Fruit fly (Drosophila melanogaster) whole organism, embryonic: ENCODE data around the gene CG11085.

ENCODE experiments used
- Abd-B ChIP-seq: fragments of 200-800 bp; sonication (Bioruptor generic); optimal IDR thresholded peaks from 2 replicates; lab custom pipeline; 2018; ENCODE audit warnings: missing biosample characterization, mild to moderate bottlenecking, missing genetic modification characterization, moderate library complexity
- Adf1 ChIP-seq: fragments of 200-800 bp; sonication (Bioruptor generic); IDR thresholded peaks from 2 replicates; pipeline ENCODE4 v1.3.6; 2022; ENCODE audit warnings: missing biosample characterization, missing genetic modification characterization
- Atf-2 ChIP-seq: fragments of 200-800 bp; sonication (Bioruptor generic); optimal IDR thresholded peaks from 2 replicates; lab custom pipeline; 2016; ENCODE audit warnings: missing biosample characterization, missing genetic modification characterization
- Bdp1 ChIP-seq: fragments of 200-800 bp; sonication (Bioruptor generic); optimal IDR thresholded peaks from 3 replicates; lab custom pipeline; 2016; ENCODE audit warnings: missing biosample characterization, missing genetic modification characterization
- BtbVII ChIP-seq: fragments of 200-800 bp; sonication (Bioruptor generic); optimal IDR thresholded peaks from 3 replicates; lab custom pipeline; 2017; ENCODE audit warnings: missing biosample characterization, mild to moderate bottlenecking, missing genetic modification characterization
- CG10654 ChIP-seq: fragments of 200-800 bp; sonication (Bioruptor generic); optimal IDR thresholded peaks from 2 replicates; lab custom pipeline; 2016; ENCODE audit warnings: missing biosample characterization, missing genetic modification characterization
- CG10979 ChIP-seq: fragments of 200-800 bp; sonication (Bioruptor generic); optimal IDR thresholded peaks from 2 replicates; lab custom pipeline; 2018; ENCODE audit warnings: missing biosample characterization, mild to moderate bottlenecking, missing genetic modification characterization, moderate library complexity
- CG12219 ChIP-seq: fragments of 200-800 bp; sonication (Bioruptor generic); optimal IDR thresholded peaks from 3 replicates; lab custom pipeline; 2018; ENCODE audit warnings: missing biosample characterization, mild to moderate bottlenecking, missing genetic modification characterization
- CG12942 ChIP-seq: fragments of 200-800 bp; sonication (Bioruptor generic); optimal IDR thresholded peaks from 3 replicates; lab custom pipeline; 2016; ENCODE audit warnings: missing biosample characterization, missing genetic modification characterization
- CG13894 ChIP-seq: fragments of 200-800 bp; sonication (Bioruptor generic); optimal IDR thresholded peaks from 3 replicates; lab custom pipeline; 2018; ENCODE audit warnings: missing biosample characterization, mild to moderate bottlenecking, missing genetic modification characterization, moderate library complexity
- CG14441 ChIP-seq: fragments of 200-800 bp; sonication (Bioruptor generic); IDR thresholded peaks from 2 replicates; pipeline ENCODE4 v1.3.6; 2022; ENCODE audit warnings: missing biosample characterization, missing genetic modification characterization
- CG14860 ChIP-seq: fragments of 200-800 bp; sonication (Bioruptor generic); IDR thresholded peaks from 3 replicates; pipeline ENCODE4 v1.3.6; 2022; ENCODE audit warnings: missing biosample characterization, missing genetic modification characterization; ENCODE audit not compliant: partially characterized antibody
- CG14965 ChIP-seq: fragments of 200-800 bp; sonication (Bioruptor generic); optimal IDR thresholded peaks from 2 replicates; lab custom pipeline; 2016; ENCODE audit warnings: missing biosample characterization, missing genetic modification characterization, borderline replicate concordance
- CG1529 ChIP-seq: fragments of 200-800 bp; sonication (Bioruptor generic); optimal IDR thresholded peaks from 3 replicates; lab custom pipeline; 2018; ENCODE audit warnings: missing biosample characterization, missing genetic modification characterization
- CG15479 ChIP-seq: fragments of 200-800 bp; sonication (Bioruptor generic); optimal IDR thresholded peaks from 3 replicates; lab custom pipeline; 2019; ENCODE audit warnings: missing biosample characterization, mild to moderate bottlenecking, missing genetic modification characterization, moderate library complexity
- CG15696 ChIP-seq: fragments of 200-800 bp; sonication (Bioruptor generic); optimal IDR thresholded peaks from 2 replicates; lab custom pipeline; 2019; ENCODE audit warnings: missing biosample characterization, mild to moderate bottlenecking, missing genetic modification characterization, moderate library complexity
- CG17359 ChIP-seq: fragments of 200-800 bp; sonication (Bioruptor generic); optimal IDR thresholded peaks from 3 replicates; lab custom pipeline; 2018; ENCODE audit warnings: missing biosample characterization, mild to moderate bottlenecking, missing genetic modification characterization, moderate library complexity
- CG18599 ChIP-seq: fragments of 200-800 bp; sonication (Bioruptor generic); optimal IDR thresholded peaks from 3 replicates; lab custom pipeline; 2017; ENCODE audit warnings: missing biosample characterization, missing genetic modification characterization, mild to moderate bottlenecking, moderate library complexity, missing genetic modification reagents
- CG32772 ChIP-seq: fragments of 200-800 bp; sonication (Bioruptor generic); IDR thresholded peaks from 2 replicates; pipeline ENCODE4 v1.3.6; 2022; ENCODE audit warnings: missing biosample characterization, missing genetic modification characterization
- CG34376 ChIP-seq: fragments of 200-800 bp; sonication (Bioruptor generic); optimal IDR thresholded peaks from 2 replicates; lab custom pipeline; 2018; ENCODE audit warnings: missing biosample characterization, mild to moderate bottlenecking, missing genetic modification characterization
- CG8388 ChIP-seq: fragments of 200-800 bp; sonication (Bioruptor generic); optimal IDR thresholded peaks from 2 replicates; lab custom pipeline; 2019; ENCODE audit warnings: missing biosample characterization, mild to moderate bottlenecking, missing genetic modification characterization, moderate library complexity
- CG9817 ChIP-seq: fragments of 200-800 bp; sonication (Bioruptor generic); optimal IDR thresholded peaks from 2 replicates; lab custom pipeline; 2018; ENCODE audit warnings: missing biosample characterization, mild to moderate bottlenecking, missing genetic modification characterization, moderate library complexity
- CTCF ChIP-seq: fragments of 200-800 bp; sonication (Bioruptor generic); optimal IDR thresholded peaks from 2 replicates; lab custom pipeline; 2017; ENCODE audit warnings: missing biosample characterization, mild to moderate bottlenecking, missing genetic modification characterization, moderate library complexity
- Dad ChIP-seq: fragments of 200-800 bp; sonication (Bioruptor generic); optimal IDR thresholded peaks from 3 replicates; lab custom pipeline; 2016; ENCODE audit warnings: missing biosample characterization, missing genetic modification characterization
- HLH3B ChIP-seq: fragments of 200-800 bp; sonication (Bioruptor generic); IDR thresholded peaks from 2 replicates; pipeline ENCODE4 v1.3.6; 2022; ENCODE audit warnings: missing biosample characterization, missing genetic modification characterization
- HLH54F ChIP-seq: fragments of 200-800 bp; sonication (Bioruptor generic); optimal IDR thresholded peaks from 3 replicates; lab custom pipeline; 2016; ENCODE audit warnings: missing biosample characterization, missing genetic modification characterization
- Hand ChIP-seq: fragments of 200-800 bp; sonication (Bioruptor generic); optimal IDR thresholded peaks from 2 replicates; lab custom pipeline; 2017; ENCODE audit warnings: mild to moderate bottlenecking, missing biosample characterization, missing genetic modification reagents, missing genetic modification characterization
- MESR4 ChIP-seq: fragments of 200-800 bp; sonication (Bioruptor generic); optimal IDR thresholded peaks from 2 replicates; lab custom pipeline; 2018; ENCODE audit warnings: missing biosample characterization, mild to moderate bottlenecking, missing genetic modification characterization, moderate library complexity
- Med ChIP-seq: fragments of 200-800 bp; sonication (Bioruptor generic); peaks from one replicate; lab custom pipeline; 2016; ENCODE audit warnings: missing biosample characterization, missing genetic modification characterization, mild to moderate bottlenecking, inconsistent platforms, moderate library complexity
- Side ChIP-seq: fragments of 200-800 bp; sonication (Bioruptor generic); optimal IDR thresholded peaks from 2 replicates; lab custom pipeline; 2016; ENCODE audit warnings: missing biosample characterization, missing genetic modification characterization
- ara ChIP-seq: fragments of 200-800 bp; sonication (Bioruptor generic); IDR thresholded peaks from 2 replicates; pipeline ENCODE4 v1.3.6; 2022; ENCODE audit warnings: missing biosample characterization, missing genetic modification characterization
- bigmax ChIP-seq: fragments of 200-800 bp; sonication (Bioruptor generic); optimal IDR thresholded peaks from 2 replicates; lab custom pipeline; 2018; ENCODE audit warnings: missing biosample characterization, mild to moderate bottlenecking, missing genetic modification characterization
- cas ChIP-seq: fragments of 200-800 bp; sonication (Bioruptor generic); IDR thresholded peaks from 2 replicates; pipeline ENCODE4 v1.3.6; 2022; ENCODE audit warnings: missing biosample characterization, missing genetic modification characterization
- ci ChIP-seq: fragments of 200-800 bp; sonication (Bioruptor generic); IDR thresholded peaks from 3 replicates; pipeline ENCODE4 v1.3.6; 2022; ENCODE audit warnings: missing biosample characterization, missing genetic modification characterization
- ftz-f1 ChIP-seq: fragments of 200-800 bp; sonication (Bioruptor generic); optimal IDR thresholded peaks from 2 replicates; lab custom pipeline; 2016; ENCODE audit warnings: missing biosample characterization, missing genetic modification characterization
- gt ChIP-seq: fragments of 200-800 bp; sonication (Bioruptor generic); IDR thresholded peaks from 2 replicates; pipeline ENCODE4 v1.3.6; 2022; ENCODE audit warnings: missing biosample characterization, missing genetic modification characterization
- hb ChIP-seq: fragments of 200-800 bp; sonication (Bioruptor generic); IDR thresholded peaks from 3 replicates; pipeline ENCODE4 v1.3.6; 2022; ENCODE audit warnings: missing biosample characterization, missing genetic modification characterization; ENCODE audit not compliant: partially characterized antibody
- kay ChIP-seq: fragments of 200-800 bp; sonication (Bioruptor generic); optimal IDR thresholded peaks from 2 replicates; lab custom pipeline; 2016; ENCODE audit warnings: missing biosample characterization, missing genetic modification characterization
- kni ChIP-seq: fragments of 200-800 bp; sonication (Bioruptor generic); optimal IDR thresholded peaks from 3 replicates; lab custom pipeline; 2017; ENCODE audit warnings: mild to moderate bottlenecking, missing biosample characterization, missing genetic modification reagents, missing genetic modification characterization
- lab ChIP-seq: fragments of 200-800 bp; sonication (Bioruptor generic); optimal IDR thresholded peaks from 3 replicates; lab custom pipeline; 2017; ENCODE audit warnings: missing biosample characterization, missing genetic modification characterization, mild to moderate bottlenecking, moderate library complexity, missing genetic modification reagents
- maf-S ChIP-seq: fragments of 200-800 bp; sonication (Bioruptor generic); optimal IDR thresholded peaks from 2 replicates; lab custom pipeline; 2016; ENCODE audit warnings: missing biosample characterization, missing genetic modification characterization
- nau ChIP-seq: fragments of 200-800 bp; sonication (Bioruptor generic); optimal IDR thresholded peaks from 3 replicates; lab custom pipeline; 2017; ENCODE audit warnings: missing biosample characterization, mild to moderate bottlenecking, missing genetic modification characterization, missing genetic modification reagents
- peb ChIP-seq: fragments of 200-800 bp; sonication (Bioruptor generic); IDR thresholded peaks from 2 replicates; pipeline ENCODE4 v1.3.6; 2022; ENCODE audit warnings: missing biosample characterization, missing genetic modification characterization
- pita ChIP-seq: fragments of 200-800 bp; sonication (Bioruptor generic); optimal IDR thresholded peaks from 2 replicates; lab custom pipeline; 2017; ENCODE audit warnings: missing biosample characterization, mild to moderate bottlenecking, missing genetic modification characterization
- prd ChIP-seq, 3 experiments: fragments of >200 bp in 2 of 3; fragments of 200-800 bp in 1 of 3; sonication (Bioruptor generic) in 1 of 3; optimal IDR thresholded peaks in 2 of 3; IDR thresholded peaks in 1 of 3; 2 replicates in 2 of 3; 3 replicates in 1 of 3; pipeline versions ENCODE4 v1.3.6 to Lab custom; 2017 to 2022; ENCODE audit warnings: missing biosample characterization in 1 of 3, missing genetic modification characterization in 1 of 3
- pum ChIP-seq: fragments of 200-800 bp; sonication (Bioruptor generic); optimal IDR thresholded peaks from 2 replicates; lab custom pipeline; 2016; ENCODE audit warnings: missing biosample characterization, missing genetic modification characterization
- shn ChIP-seq: fragments of 200-800 bp; sonication (Bioruptor generic); optimal IDR thresholded peaks from 3 replicates; lab custom pipeline; 2016; ENCODE audit warnings: missing biosample characterization, missing genetic modification characterization
- slou ChIP-seq: fragments of 200-800 bp; sonication (Bioruptor generic); optimal IDR thresholded peaks from 3 replicates; lab custom pipeline; 2016; ENCODE audit warnings: missing biosample characterization, missing genetic modification characterization
- tna ChIP-seq: fragments of 200-800 bp; sonication (Bioruptor generic); IDR thresholded peaks from 2 replicates; pipeline ENCODE4 v1.3.6; 2022; ENCODE audit warnings: missing biosample characterization, missing genetic modification characterization; ENCODE audit not compliant: partially characterized antibody
- zfh2 ChIP-seq: fragments of 200-800 bp; sonication (Bioruptor generic); optimal IDR thresholded peaks from 2 replicates; lab custom pipeline; 2016; ENCODE audit warnings: missing biosample characterization, missing genetic modification characterization

The CG11085 gene

dm6 chrX:12660030-12660630, 44.0 kb downstream of the CG11085 start (continued):
- TF ChIP-seq bigmax: no peak
- peak; percentile 3 for TF ChIP-seq lab (GFP tag; lab: Kevin White, UChicago)
- TF ChIP-seq Med (GFP tag; lab: Kevin White, UChicago): peak; percentile 78
- no peak for TF ChIP-seq CG9817 (tag; lab: Kevin White, UChicago)
- TF ChIP-seq gt (GFP tag; lab: Robert Waterston, UW): no peak
- no peak for TF ChIP-seq maf-S (GFP tag; lab: Kevin White, UChicago)
- TF ChIP-seq Abd-B (GFP tag; lab: Kevin White, UChicago): no peak
- TF ChIP-seq CG32772 (GFP tag; lab: Robert Waterston, UW): no peak
- TF ChIP-seq CG10979 (tag; lab: Kevin White, UChicago): no peak
- no peak for TF ChIP-seq Bdp1 (GFP tag; lab: Kevin White, UChicago)
- TF ChIP-seq HLH54F (GFP tag; lab: Kevin White, UChicago): no peak
- no peak for TF ChIP-seq ftz-f1
- peak; percentile 98 for TF ChIP-seq CG15479 (GFP tag; lab: Kevin White, UChicago)
- TF ChIP-seq Dad: no peak
- TF ChIP-seq shn (GFP tag; lab: Kevin White, UChicago): no peak
- peak; percentile 21; the same call in 1 of the 2 replicates for TF ChIP-seq Adf1 (GFP tag; lab: Robert Waterston, UW)
- TF ChIP-seq CG15696: peak; percentile 77
- TF ChIP-seq CG14860 (GFP tag; lab: Robert Waterston, UW): no peak
- no peak for TF ChIP-seq CG14965 (GFP tag; lab: Kevin White, UChicago)
- TF ChIP-seq CG14441 (GFP tag; lab: Robert Waterston, UW): no peak
- no peak for TF ChIP-seq CG10654 (GFP tag; lab: Kevin White, UChicago)
- no peak for TF ChIP-seq BtbVII (GFP tag; lab: Kevin White, UChicago)
- no peak for TF ChIP-seq ara (GFP tag; lab: Robert Waterston, UW)
- no peak for TF ChIP-seq kay
- peak; percentile 13 for TF ChIP-seq nau
- TF ChIP-seq pita: no peak
- TF ChIP-seq CG12219 (GFP tag; lab: Kevin White, UChicago): no peak
- TF ChIP-seq CG12942: no peak
- no peak for TF ChIP-seq CG8388
- no peak for TF ChIP-seq ci (GFP tag; lab: Robert Waterston, UW)
- TF ChIP-seq HLH3B: 0 out of 2 replicates have a peak, but pooled peaks have one; percentile 27
- peak; percentile 37 for TF ChIP-seq CG18599
- no peak for TF ChIP-seq Hand (GFP tag; lab: Kevin White, UChicago)
- TF ChIP-seq tna (GFP tag; lab: Robert Waterston, UW): no peak
- TF ChIP-seq CG34376 (GFP tag; lab: Kevin White, UChicago): no peak
- TF ChIP-seq slou: no peak
- TF ChIP-seq peb (GFP tag; lab: Robert Waterston, UW): no peak
- peak; percentile 28 for TF ChIP-seq kni (GFP tag; lab: Kevin White, UChicago)
- TF ChIP-seq Atf-2: no peak
- TF ChIP-seq Side (GFP tag; lab: Kevin White, UChicago): peak; percentile 11
- no peak for TF ChIP-seq prd (optimal IDR thresholded peaks at IDR 0.05; lab: Kevin White, UChicago)
- TF ChIP-seq prd (GFP tag; IDR thresholded peaks at IDR 0.05; lab: Robert Waterston, UW): no peak
- no peak for TF ChIP-seq pum (GFP tag; lab: Kevin White, UChicago)
- TF ChIP-seq cas (GFP tag; lab: Robert Waterston, UW): no peak
- TF ChIP-seq MESR4: no peak
- no peak for TF ChIP-seq CG17359
- TF ChIP-seq zfh2 (GFP tag; lab: Kevin White, UChicago): no peak
- no peak for TF ChIP-seq hb
- TF ChIP-seq CTCF (GFP tag; lab: Kevin White, UChicago): no peak
- no peak for TF ChIP-seq CG1529
- TF ChIP-seq CG13894 (tag; lab: Kevin White, UChicago): no peak
